Fruit fly (Drosophila melanogaster): ENCODE data around the gene Tsp96F.
A peak's percentile ranks its signal among the peaks of the same experiment; 100 is the strongest.

Tsp96F gene

dm6 chr3R:25888307-25889075, 7.3 kb upstream of the Tsp96F start, which contains the start of gene Lnk:
Lnk (plus strand) TSS chr3R:25888542.
- TF ChIP-seq Ets96B (tag; optimal IDR thresholded peaks at IDR 0.05) (no peak), CG6163 (GFP tag; IDR thresholded peaks at IDR 0.05) (no peak), CG9139 (GFP tag; optimal IDR thresholded peaks at IDR 0.05) (peak; percentile 54), dsx (GFP tag; optimal IDR thresholded peaks at IDR 0.05; ENCODE audit: poor library complexity, severe bottlenecking) (peak; percentile 56), CG8119 (GFP tag; IDR thresholded peaks at IDR 0.05) (peak; percentile 55; the same call in 1 of the 3 replicates), CG16779 (tag; optimal IDR thresholded peaks at IDR 0.05) (peak; percentile 51), CG3032 (tag; optimal IDR thresholded peaks at IDR 0.05) (peak; percentile 8), vri (GFP tag; optimal IDR thresholded peaks at IDR 0.05) (peak; percentile 72), eg (GFP tag; IDR thresholded peaks at IDR 0.05) (0 out of 3 replicates have a peak, but pooled peaks have one; percentile 30), CG6276 (GFP tag; optimal IDR thresholded peaks at IDR 0.05) (no peak), topi (GFP tag; optimal IDR thresholded peaks at IDR 0.05) (peak; percentile 6), CG6854 (GFP tag; optimal IDR thresholded peaks at IDR 0.05) (peak; percentile 76), esn (GFP tag; optimal IDR thresholded peaks at IDR 0.05) (peak; percentile 11), lz (GFP tag; optimal IDR thresholded peaks at IDR 0.05) (no peak), spab (GFP tag; optimal IDR thresholded peaks at IDR 0.05) (peak; percentile 16), CG6808 (GFP tag; optimal IDR thresholded peaks at IDR 0.05) (peak; percentile 69), Sox14 (GFP tag; optimal IDR thresholded peaks at IDR 0.05) (peak; percentile 9), CG15336 (GFP tag; IDR thresholded peaks at IDR 0.05) (peak; percentile 51), Eip78C (GFP tag) (peak; percentile 78), CG31627 (GFP tag; optimal IDR thresholded peaks at IDR 0.05) (no peak)

- no peak for TF ChIP-seq Sox14 (GFP tag; optimal IDR thresholded peaks at IDR 0.05)
- TF ChIP-seq vri (GFP tag; optimal IDR thresholded peaks at IDR 0.05): peak; percentile 81
- peak; percentile 55 for TF ChIP-seq fkh (GFP tag; optimal IDR thresholded peaks at IDR 0.05)
Measured at dm6 chr3R:25885136-25885535, 3.9 kb upstream of the Tsp96F start.

dm6 chr3R:25884301-25884700, 3.1 kb upstream of the Tsp96F start:
- peak; percentile 21 for TF ChIP-seq CG6792 (GFP tag; optimal IDR thresholded peaks at IDR 0.05)
- peak; percentile 54 for TF ChIP-seq achi (GFP tag; optimal IDR thresholded peaks at IDR 0.05)
- no peak for TF ChIP-seq CG8319 (GFP tag; optimal IDR thresholded peaks at IDR 0.05)
- no peak for TF ChIP-seq CG7368 (GFP tag; optimal IDR thresholded peaks at IDR 0.05)
- peak; percentile 71 for TF ChIP-seq svp (GFP tag)
- TF ChIP-seq CG6808 (GFP tag; optimal IDR thresholded peaks at IDR 0.05): no peak
- no peak for TF ChIP-seq CG1621 (tag; optimal IDR thresholded peaks at IDR 0.05)
- peak; percentile 56 for TF ChIP-seq net (GFP tag; optimal IDR thresholded peaks at IDR 0.05)
- TF ChIP-seq Met (GFP tag; optimal IDR thresholded peaks at IDR 0.05): peak; percentile 55
- peak; percentile 39 for TF ChIP-seq Smox (GFP tag; optimal IDR thresholded peaks at IDR 0.05)
- TF ChIP-seq lz (GFP tag; optimal IDR thresholded peaks at IDR 0.05): peak; percentile 25
- TF ChIP-seq CG8632 (GFP tag; optimal IDR thresholded peaks at IDR 0.05): peak; percentile 31
- TF ChIP-seq Lpt (GFP tag; optimal IDR thresholded peaks at IDR 0.05): no peak
- peak; percentile 44 for TF ChIP-seq topi (GFP tag; optimal IDR thresholded peaks at IDR 0.05)
- no peak for TF ChIP-seq CG3919 (GFP tag; optimal IDR thresholded peaks at IDR 0.05)
- no peak for TF ChIP-seq CG6854 (GFP tag; optimal IDR thresholded peaks at IDR 0.05)
- no peak for TF ChIP-seq dac (GFP tag; optimal IDR thresholded peaks at IDR 0.05)
- peak; percentile 79 for TF ChIP-seq CG8119 (GFP tag; IDR thresholded peaks at IDR 0.05)
- no peak for TF ChIP-seq Hr39 (GFP tag; optimal IDR thresholded peaks at IDR 0.05)
- peak; percentile 66 for TF ChIP-seq CG6276 (GFP tag; optimal IDR thresholded peaks at IDR 0.05)
- TF ChIP-seq CG10631 (GFP tag; optimal IDR thresholded peaks at IDR 0.05): no peak
- TF ChIP-seq spab (GFP tag; optimal IDR thresholded peaks at IDR 0.05): no peak
- peak; percentile 82 for TF ChIP-seq CG15336 (GFP tag; IDR thresholded peaks at IDR 0.05)
- peak; percentile 26 for TF ChIP-seq CG3032 (tag; optimal IDR thresholded peaks at IDR 0.05)
- TF ChIP-seq CG11762 (GFP tag; optimal IDR thresholded peaks at IDR 0.05; ENCODE audit: insufficient read depth): peak; percentile 25
- TF ChIP-seq CG34406 (GFP tag; optimal IDR thresholded peaks at IDR 0.05): no peak
- peak; percentile 15 for TF ChIP-seq CG10669 (GFP tag; optimal IDR thresholded peaks at IDR 0.05)
- TF ChIP-seq acj6 (GFP tag; optimal IDR thresholded peaks at IDR 0.05): peak; percentile 30
- peak; percentile 7; the same call in 1 of the 3 replicates for TF ChIP-seq CG6163 (GFP tag; IDR thresholded peaks at IDR 0.05)
- peak; percentile 50 for TF ChIP-seq Hr4 (GFP tag; optimal IDR thresholded peaks at IDR 0.05)
- peak; percentile 72 for TF ChIP-seq CG32006 (GFP tag; optimal IDR thresholded peaks at IDR 0.05)
- no peak for TF ChIP-seq CG11294 (GFP tag; IDR thresholded peaks at IDR 0.05)
- TF ChIP-seq Eip78C (GFP tag): peak; percentile 48
- TF ChIP-seq CG9139 (GFP tag; optimal IDR thresholded peaks at IDR 0.05): no peak
- peak; percentile 55 for TF ChIP-seq esn (GFP tag; optimal IDR thresholded peaks at IDR 0.05)
- TF ChIP-seq CG4318 (GFP tag; optimal IDR thresholded peaks at IDR 0.05): no peak
- TF ChIP-seq OdsH (GFP tag; optimal IDR thresholded peaks at IDR 0.05): peak; percentile 34
